Worm (Caenorhabditis elegans) whole organism, L3 larva: ENCODE data around the gene Y76B12C.8.

Experiments
- R02D3.7 ChIP-seq: fragments of 150-350 bp; optimal IDR thresholded peaks from 2 replicates; lab custom pipeline; 2014; ENCODE audit warnings: missing biosample characterization, missing genetic modification characterization
- aly-2 ChIP-seq: fragments of 150-350 bp; optimal IDR thresholded peaks from 2 replicates; lab custom pipeline; 2014; ENCODE audit warnings: missing biosample characterization, missing genetic modification characterization
- ama-1 ChIP-seq: fragments of 150-350 bp; optimal IDR thresholded peaks from 2 replicates; lab custom pipeline; 2018
- ceh-16 ChIP-seq: sonication (generic microtip); optimal IDR thresholded peaks from 2 replicates; lab custom pipeline; 2017; ENCODE audit warnings: missing biosample characterization, missing genetic modification characterization
- ceh-28 ChIP-seq: fragments of 150-350 bp; optimal IDR thresholded peaks from 2 replicates; lab custom pipeline; 2014; ENCODE audit warnings: missing biosample characterization, missing genetic modification reagents, missing genetic modification characterization
- daf-12 ChIP-seq: fragments of 150-350 bp; optimal IDR thresholded peaks from 2 replicates; lab custom pipeline; 2014; ENCODE audit warnings: missing biosample characterization, missing genetic modification reagents, missing genetic modification characterization
- egl-27 ChIP-seq: sonication (generic microtip); optimal IDR thresholded peaks from 4 replicates; lab custom pipeline; 2017; ENCODE audit warnings: missing biosample characterization, missing genetic modification reagents, missing genetic modification characterization
- elt-1 ChIP-seq: fragments of 150-350 bp; optimal IDR thresholded peaks from 2 replicates; lab custom pipeline; 2014; ENCODE audit warnings: missing biosample characterization, missing genetic modification characterization
- elt-2 ChIP-seq: sonication (generic microtip); optimal IDR thresholded peaks from 2 replicates; lab custom pipeline; 2016; ENCODE audit warnings: missing genetic modification reagents, mild to moderate bottlenecking, missing genetic modification characterization, missing compliant biosample characterization
- fkh-10 ChIP-seq: sonication (generic microtip); optimal IDR thresholded peaks from 2 replicates; lab custom pipeline; 2017; ENCODE audit warnings: missing biosample characterization, missing genetic modification reagents, missing genetic modification characterization
- fos-1 ChIP-seq: fragments of 150-350 bp; optimal IDR thresholded peaks from 2 replicates; lab custom pipeline; 2014; ENCODE audit warnings: missing biosample characterization, missing genetic modification characterization
- hmg-11 ChIP-seq: sonication (generic microtip); optimal IDR thresholded peaks from 2 replicates; lab custom pipeline; 2016; ENCODE audit warnings: missing genetic modification characterization, missing compliant biosample characterization
- jun-1 ChIP-seq: fragments of 150-350 bp; optimal IDR thresholded peaks from 2 replicates; lab custom pipeline; 2014; ENCODE audit warnings: missing biosample characterization, missing genetic modification reagents, missing genetic modification characterization
- lin-15B ChIP-seq: fragments of 150-350 bp; optimal IDR thresholded peaks from 2 replicates; lab custom pipeline; 2014; ENCODE audit warnings: missing biosample characterization, missing genetic modification characterization
- lin-39 ChIP-seq: fragments of 150-350 bp; optimal IDR thresholded peaks from 2 replicates; lab custom pipeline; 2018; ENCODE audit warnings: missing biosample characterization, missing genetic modification reagents, missing genetic modification characterization
- lsy-12 ChIP-seq: sonication (generic microtip); optimal IDR thresholded peaks from 2 replicates; lab custom pipeline; 2016; ENCODE audit warnings: mild to moderate bottlenecking, missing genetic modification characterization, missing compliant biosample characterization
- mdl-1 ChIP-seq: fragments of 150-350 bp; optimal IDR thresholded peaks from 2 replicates; lab custom pipeline; 2014; ENCODE audit warnings: missing biosample characterization, missing genetic modification characterization
- mml-1 ChIP-seq: fragments of 150-350 bp; sonication (generic microtip); optimal IDR thresholded peaks from 3 replicates; lab custom pipeline; 2014; ENCODE audit warnings: missing biosample characterization, missing genetic modification characterization
- nfya-1 ChIP-seq: sonication (generic microtip); optimal IDR thresholded peaks from 2 replicates; lab custom pipeline; 2017; ENCODE audit warnings: missing genetic modification characterization, mild to moderate bottlenecking, missing compliant biosample characterization, antibody characterized with exemption, moderate library complexity; ENCODE audit not compliant: insufficient read depth
- nhr-11 ChIP-seq: fragments of 150-350 bp; optimal IDR thresholded peaks from 2 replicates; lab custom pipeline; 2014; ENCODE audit warnings: missing biosample characterization, missing genetic modification characterization
- nhr-12 ChIP-seq: fragments of 150-350 bp; optimal IDR thresholded peaks from 2 replicates; lab custom pipeline; 2014; ENCODE audit warnings: missing biosample characterization, missing genetic modification characterization
- nhr-23 ChIP-seq: fragments of 150-350 bp; optimal IDR thresholded peaks from 2 replicates; lab custom pipeline; 2014; ENCODE audit warnings: missing biosample characterization, missing genetic modification reagents, missing genetic modification characterization
- nhr-237 ChIP-seq: fragments of 150-350 bp; optimal IDR thresholded peaks from 2 replicates; lab custom pipeline; 2014; ENCODE audit warnings: missing biosample characterization, missing genetic modification characterization
- pha-4 ChIP-seq: fragments of 150-350 bp; optimal IDR thresholded peaks from 2 replicates; lab custom pipeline; 2014; ENCODE audit warnings: missing biosample characterization, missing genetic modification reagents, missing genetic modification characterization
- unc-62 ChIP-seq: fragments of 150-350 bp; sonication (generic microtip); optimal IDR thresholded peaks from 4 replicates; lab custom pipeline; 2014; ENCODE audit warnings: missing biosample characterization, missing genetic modification reagents, missing genetic modification characterization
- ztf-11 ChIP-seq: fragments of 150-350 bp; optimal IDR thresholded peaks from 2 replicates; lab custom pipeline; 2014; ENCODE audit warnings: missing biosample characterization, missing genetic modification characterization
- ztf-4 ChIP-seq: fragments of 150-350 bp; optimal IDR thresholded peaks from 2 replicates; lab custom pipeline; 2014; ENCODE audit warnings: missing biosample characterization, missing genetic modification characterization

The Y76B12C.8 gene

DNA sequence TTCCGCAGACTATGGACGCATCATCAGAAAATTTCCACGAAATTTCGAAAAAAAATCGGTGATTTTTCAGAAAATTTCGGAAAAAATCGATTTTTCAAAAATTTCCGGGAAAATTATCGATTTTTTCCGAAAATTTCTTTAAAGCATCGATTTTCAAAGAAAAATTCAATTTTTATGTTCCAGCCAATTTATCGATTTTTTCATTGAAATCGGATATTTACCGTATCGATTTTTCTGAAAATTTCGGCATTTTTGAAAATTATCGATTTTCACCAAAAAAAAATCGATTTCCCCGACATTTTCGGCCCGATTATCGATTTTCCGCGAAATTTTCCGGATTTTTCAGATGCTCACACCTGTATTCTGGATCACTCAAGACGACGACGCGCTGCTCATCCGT is 14.7 kb upstream of the Y76B12C.8 start, which contains the start of gene Y48A5A.1:
Y48A5A.1 (plus strand) TSS at position 347 of the 400 bp plus-strand sequence.
- TF ChIP-seq lin-15B: no peak
- no peak for TF ChIP-seq unc-62
- no peak for TF ChIP-seq nhr-23 (tag; lab: Kevin White, UChicago)
- no peak for TF ChIP-seq nhr-11 (tag; lab: Kevin White, UChicago)
- no peak for TF ChIP-seq aly-2 (tag; lab: Kevin White, UChicago)
- TF ChIP-seq ceh-28: peak; percentile 93
- no peak for TF ChIP-seq fos-1 (tag; lab: Kevin White, UChicago)

ce11 chrIV:1969353-1969752 is 10.4 kb upstream of the Y76B12C.8 start, which contains the start of gene Y48A5A.3:
TSS of gene Y48A5A.3 (plus strand) at chrIV:1969737.
- TF ChIP-seq ceh-28 (peak; percentile 90), elt-2 (tag; lab: Kevin White, UChicago) (no peak)

- TF ChIP-seq ztf-4 (tag; lab: Kevin White, UChicago) (no peak), nhr-12 (tag; lab: Kevin White, UChicago) (no peak), ceh-28 (no peak)
Observed at ce11 chrIV:1970158-1970557, 9.6 kb upstream of the Y76B12C.8 start.

ce11 chrIV:1971078-1971477 is 8.7 kb upstream of the Y76B12C.8 start:
- no peak for TF ChIP-seq nhr-23 (tag; lab: Kevin White, UChicago)
- TF ChIP-seq ceh-28: peak; percentile 76

ce11 chrIV:1972271-1972670 is 7.5 kb upstream of the Y76B12C.8 start, which contains the start of gene Y76B12C.4:
TSS of gene Y76B12C.4 (minus strand) at chrIV:1972371.
- TF ChIP-seq lsy-12 (tag; lab: Kevin White, UChicago) (no peak), mml-1 (tag; lab: Kevin White, UChicago) (no peak), fkh-10 (GFP tag; lab: Kevin White, UChicago) (no peak), elt-1 (tag; lab: Kevin White, UChicago) (no peak), ztf-4 (tag; lab: Kevin White, UChicago) (no peak), ceh-16 (tag; lab: Kevin White, UChicago) (no peak)
- TF ChIP-seq, all 47 proteins: peak for 0

ce11 chrIV:1973372-1973771 is 6.4 kb upstream of the Y76B12C.8 start, which contains the start of gene Y76B12C.3:
TSS of gene Y76B12C.3 (plus strand) at chrIV:1973705.
- peak; percentile 26 for TF ChIP-seq hmg-11 (tag; lab: Kevin White, UChicago)
- peak; percentile 8 for TF ChIP-seq nfya-1
- TF ChIP-seq ztf-11: no peak
- no peak for TF ChIP-seq nhr-23 (tag; lab: Kevin White, UChicago)
- no peak for TF ChIP-seq nhr-237 (tag; lab: Kevin White, UChicago)
- peak; percentile 22 for TF ChIP-seq pha-4 (tag; lab: Kevin White, UChicago)
- TF ChIP-seq lin-15B: peak; percentile 39

DNA sequence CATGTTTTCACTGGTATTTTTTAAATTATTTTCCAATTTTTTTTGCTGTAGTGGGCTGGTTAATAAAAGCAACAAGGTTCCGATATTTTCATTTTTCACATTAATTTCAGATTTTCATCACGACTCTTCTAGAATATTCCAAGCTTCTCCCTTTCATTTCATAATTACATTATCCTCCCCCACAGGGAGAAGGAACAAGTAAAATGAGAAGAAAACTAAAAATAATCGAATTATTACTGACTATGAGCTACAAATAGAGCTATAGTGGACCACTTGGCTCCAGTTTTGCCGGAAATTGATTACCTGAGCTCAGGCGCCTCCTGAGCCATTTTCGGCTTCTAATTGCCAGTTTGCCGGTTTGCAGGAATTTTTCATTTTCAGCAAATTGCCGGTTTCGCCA is 4.2 kb upstream of the Y76B12C.8 start:
- TF ChIP-seq daf-12 (tag; lab: Kevin White, UChicago): no peak
- no peak for TF ChIP-seq ama-1 (lab: Kevin White, UChicago)
- TF ChIP-seq jun-1: no peak
- TF ChIP-seq mdl-1 (tag; lab: Kevin White, UChicago): no peak
- no peak for TF ChIP-seq ztf-4 (tag; lab: Kevin White, UChicago)
- no peak for TF ChIP-seq lin-39 (tag; lab: Kevin White, UChicago)
- TF ChIP-seq R02D3.7 (tag; lab: Kevin White, UChicago): no peak
- no peak for TF ChIP-seq egl-27 (tag; lab: Kevin White, UChicago)
- no peak for TF ChIP-seq pha-4 (tag; lab: Kevin White, UChicago)
- TF ChIP-seq nfya-1: no peak

DNA sequence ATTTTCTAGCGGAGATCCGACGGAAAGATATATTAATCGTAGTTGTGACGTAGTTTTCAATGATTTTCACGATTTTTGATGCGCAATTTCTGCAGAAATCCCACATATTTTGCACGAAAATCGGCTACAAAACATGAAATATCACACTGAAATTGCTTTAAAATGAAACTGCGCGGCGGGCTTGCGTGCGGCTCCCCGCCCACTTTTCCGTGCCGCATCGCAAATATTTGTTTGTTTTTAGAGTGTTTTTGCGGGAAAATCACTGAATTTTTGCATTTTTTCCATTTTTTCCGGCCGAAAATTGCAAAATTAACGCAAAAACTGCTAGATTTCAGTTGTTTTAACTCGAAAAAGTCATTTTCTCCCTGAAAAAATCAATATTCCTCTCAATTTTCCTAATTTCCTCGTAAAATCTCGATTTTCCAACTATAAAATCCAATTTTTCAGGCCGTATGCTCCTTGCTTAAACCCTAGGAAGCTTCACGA is 1.2 kb downstream of the Y76B12C.8 start, which contains the start of gene Y76B12C.6:
Y76B12C.6 (plus strand) TSS at position 436 of the 486 bp plus-strand sequence.
- TF ChIP-seq lin-15B (peak; percentile 28), mml-1 (tag; lab: Kevin White, UChicago) (no peak), lin-39 (tag; lab: Kevin White, UChicago) (peak; percentile 42), daf-12 (tag; lab: Kevin White, UChicago) (no peak), nhr-12 (tag; lab: Kevin White, UChicago) (no peak), nfya-1 (peak; percentile 39), pha-4 (tag; lab: Kevin White, UChicago) (peak; percentile 48)
